Fruit fly (Drosophila melanogaster) whole organism, adult: Measurements from ENCODE around the gene Mhcl.

Experiments used
- CG14711 ChIP-seq: fragments of 200-800 bp; sonication (Bioruptor generic); optimal IDR thresholded peaks from 2 replicates; lab custom pipeline; 2018; ENCODE audit warnings: missing biosample characterization, mild to moderate bottlenecking, missing genetic modification characterization, moderate library complexity
- CG5204 ChIP-seq: fragments of 200-800 bp; sonication (Bioruptor generic); optimal IDR thresholded peaks from 2 replicates; lab custom pipeline; 2016; ENCODE audit warnings: missing biosample characterization, missing genetic modification characterization
- Mnt ChIP-seq: fragments of 200-800 bp; sonication (Bioruptor generic); optimal IDR thresholded peaks from 2 replicates; lab custom pipeline; 2016; ENCODE audit warnings: missing biosample characterization, mild to moderate bottlenecking, missing genetic modification characterization

DNA sequence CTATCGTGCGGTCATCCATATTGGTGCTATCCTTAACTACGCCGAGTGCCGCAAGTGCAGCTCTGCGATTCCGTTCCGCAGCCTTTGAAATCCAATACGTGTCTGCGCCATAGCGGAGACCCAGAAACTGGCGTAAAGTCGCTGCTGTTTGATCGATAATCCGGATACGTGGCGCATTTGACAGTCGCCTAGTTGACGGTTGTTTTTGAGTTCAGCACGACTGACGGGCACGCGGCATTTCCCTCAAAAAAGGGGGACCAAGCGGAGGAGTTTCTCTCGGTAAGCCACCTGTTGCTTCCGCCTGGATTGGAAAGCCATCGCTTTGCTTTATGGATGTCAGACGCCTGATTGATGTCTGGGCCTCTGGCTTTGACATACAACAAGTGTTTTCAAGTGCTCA, 31.1 kb downstream of the Mhcl start, which contains the start of gene CG10185:
- TF ChIP-seq CG5204 (GFP tag; lab: Kevin White, UChicago) (no peak), CG14711 (tag; lab: Kevin White, UChicago) (no peak), Mnt (GFP tag; lab: Kevin White, UChicago) (no peak)
